Fruit fly (Drosophila melanogaster) whole organism, embryonic: ENCODE measurements around the gene nudE.

Source experiments
- Awh ChIP-seq: fragments of 200-800 bp; sonication (Bioruptor generic); IDR thresholded peaks from 2 replicates; pipeline ENCODE4, ENCODE4 v1.3.6; 2022; ENCODE audit warnings: missing biosample characterization, missing genetic modification characterization
- Bgb ChIP-seq: fragments of 200-800 bp; sonication (Bioruptor generic); IDR thresholded peaks from 2 replicates; pipeline ENCODE4 v1.3.6; 2022; ENCODE audit warnings: missing biosample characterization, missing genetic modification characterization; ENCODE audit not compliant: partially characterized antibody
- CG10979 ChIP-seq: fragments of 200-800 bp; sonication (Bioruptor generic); optimal IDR thresholded peaks from 2 replicates; lab custom pipeline; 2018; ENCODE audit warnings: missing biosample characterization, mild to moderate bottlenecking, missing genetic modification characterization, moderate library complexity
- CG12236 ChIP-seq: fragments of 200-800 bp; sonication (Bioruptor generic); optimal IDR thresholded peaks from 2 replicates; lab custom pipeline; 2016; ENCODE audit warnings: missing biosample characterization, missing genetic modification characterization
- CG14441 ChIP-seq: fragments of 200-800 bp; sonication (Bioruptor generic); IDR thresholded peaks from 2 replicates; pipeline ENCODE4 v1.3.6; 2022; ENCODE audit warnings: missing biosample characterization, missing genetic modification characterization
- CG14860 ChIP-seq: fragments of 200-800 bp; sonication (Bioruptor generic); IDR thresholded peaks from 3 replicates; pipeline ENCODE4 v1.3.6; 2022; ENCODE audit warnings: missing biosample characterization, missing genetic modification characterization; ENCODE audit not compliant: partially characterized antibody
- CG15269 ChIP-seq: fragments of 200-800 bp; sonication (Bioruptor generic); optimal IDR thresholded peaks from 2 replicates; lab custom pipeline; 2018; ENCODE audit warnings: missing biosample characterization, mild to moderate bottlenecking, missing genetic modification characterization, moderate library complexity
- CG1529 ChIP-seq: fragments of 200-800 bp; sonication (Bioruptor generic); optimal IDR thresholded peaks from 3 replicates; lab custom pipeline; 2018; ENCODE audit warnings: missing biosample characterization, missing genetic modification characterization
- CG15696 ChIP-seq: fragments of 200-800 bp; sonication (Bioruptor generic); optimal IDR thresholded peaks from 2 replicates; lab custom pipeline; 2019; ENCODE audit warnings: missing biosample characterization, mild to moderate bottlenecking, missing genetic modification characterization, moderate library complexity
- CG1602 ChIP-seq: fragments of 200-800 bp; sonication (Bioruptor generic); optimal IDR thresholded peaks from 3 replicates; lab custom pipeline; 2016; ENCODE audit warnings: missing biosample characterization, missing genetic modification characterization
- CG16779 ChIP-seq: fragments of 200-800 bp; sonication (Bioruptor generic); IDR thresholded peaks from 2 replicates; pipeline ENCODE4 v1.3.6; 2022; ENCODE audit warnings: missing biosample characterization, missing genetic modification characterization
- CG2129 ChIP-seq: fragments of 200-800 bp; sonication (Bioruptor generic); IDR thresholded peaks from 2 replicates; pipeline ENCODE4 v1.3.6; 2022; ENCODE audit warnings: missing biosample characterization, missing genetic modification characterization; ENCODE audit not compliant: partially characterized antibody
- CG2712 ChIP-seq: fragments of 200-800 bp; optimal IDR thresholded peaks from 3 replicates; lab custom pipeline; 2019; ENCODE audit warnings: missing biosample characterization, mild to moderate bottlenecking, missing genetic modification characterization, moderate library complexity
- CG30403 ChIP-seq: fragments of 200-800 bp; sonication (Bioruptor generic); optimal IDR thresholded peaks from 3 replicates; lab custom pipeline; 2016; ENCODE audit warnings: missing biosample characterization, missing genetic modification characterization
- CG3995 ChIP-seq: fragments of 200-800 bp; sonication (Bioruptor generic); optimal IDR thresholded peaks from 3 replicates; lab custom pipeline; 2016; ENCODE audit warnings: missing biosample characterization, missing genetic modification characterization
- CG42726 ChIP-seq: fragments of 200-800 bp; sonication (Bioruptor generic); IDR thresholded peaks from 2 replicates; pipeline ENCODE4 v1.3.6; 2022; ENCODE audit warnings: missing biosample characterization, missing genetic modification characterization; ENCODE audit not compliant: partially characterized antibody
- CG4617 ChIP-seq: fragments of 200-800 bp; sonication (Bioruptor generic); optimal IDR thresholded peaks from 3 replicates; lab custom pipeline; 2016; ENCODE audit warnings: missing biosample characterization, missing genetic modification characterization, borderline replicate concordance
- CG4707 ChIP-seq: fragments of 200-800 bp; sonication (Bioruptor generic); optimal IDR thresholded peaks from 2 replicates; lab custom pipeline; 2018; ENCODE audit warnings: missing biosample characterization, mild to moderate bottlenecking, missing genetic modification characterization, moderate library complexity
- CG6272 ChIP-seq: fragments of 200-800 bp; sonication (Bioruptor generic); IDR thresholded peaks from 2 replicates; pipeline ENCODE4 v1.3.6; 2022; ENCODE audit warnings: missing biosample characterization, missing genetic modification characterization
- CG6791 ChIP-seq: fragments of 200-800 bp; sonication (Bioruptor generic); IDR thresholded peaks from 3 replicates; pipeline ENCODE4 v1.3.6; 2022; ENCODE audit warnings: missing biosample characterization, missing genetic modification characterization; ENCODE audit not compliant: partially characterized antibody
- CG7839 ChIP-seq: fragments of 200-800 bp; sonication (Bioruptor generic); optimal IDR thresholded peaks from 3 replicates; lab custom pipeline; 2018; ENCODE audit warnings: missing biosample characterization, mild to moderate bottlenecking, missing genetic modification characterization, moderate library complexity
- CG7963 ChIP-seq: fragments of 200-800 bp; sonication (Bioruptor generic); IDR thresholded peaks from 3 replicates; pipeline ENCODE4 v1.3.6; 2022; ENCODE audit warnings: missing biosample characterization, missing genetic modification characterization; ENCODE audit not compliant: partially characterized antibody
- Dp ChIP-seq: fragments of 200-800 bp; sonication (Bioruptor generic); optimal IDR thresholded peaks from 2 replicates; lab custom pipeline; 2018; ENCODE audit warnings: missing biosample characterization, mild to moderate bottlenecking, missing genetic modification characterization, moderate library complexity
- HmgZ ChIP-seq: fragments of 200-800 bp; sonication (Bioruptor generic); optimal IDR thresholded peaks from 2 replicates; lab custom pipeline; 2018; ENCODE audit warnings: missing biosample characterization, mild to moderate bottlenecking, missing genetic modification characterization
- Jarid2 ChIP-seq: fragments of 200-800 bp; sonication (Bioruptor generic); optimal IDR thresholded peaks from 3 replicates; lab custom pipeline; 2017; ENCODE audit warnings: mild to moderate bottlenecking, missing biosample characterization, missing genetic modification reagents, missing genetic modification characterization
- MTF-1 ChIP-seq: fragments of 200-800 bp; sonication (Bioruptor generic); optimal IDR thresholded peaks from 2 replicates; lab custom pipeline; 2018; ENCODE audit warnings: missing biosample characterization, mild to moderate bottlenecking, missing genetic modification characterization, borderline replicate concordance
- Mad ChIP-seq: fragments of 200-800 bp; sonication (Bioruptor generic); optimal IDR thresholded peaks from 2 replicates; lab custom pipeline; 2016; ENCODE audit warnings: missing biosample characterization, missing genetic modification characterization
- Med ChIP-seq: fragments of 200-800 bp; sonication (Bioruptor generic); peaks from one replicate; lab custom pipeline; 2016; ENCODE audit warnings: missing biosample characterization, missing genetic modification characterization, mild to moderate bottlenecking, inconsistent platforms, moderate library complexity
- NC2β ChIP-seq: fragments of 200-800 bp; sonication (Bioruptor generic); optimal IDR thresholded peaks from 2 replicates; lab custom pipeline; 2016; ENCODE audit warnings: missing biosample characterization, missing genetic modification characterization
- PHDP ChIP-seq: fragments of 200-800 bp; sonication (Bioruptor generic); optimal IDR thresholded peaks from 3 replicates; lab custom pipeline; 2018; ENCODE audit warnings: missing biosample characterization, mild to moderate bottlenecking, missing genetic modification characterization, moderate library complexity
- Sry-β ChIP-seq: fragments of 200-800 bp; sonication (Bioruptor generic); optimal IDR thresholded peaks from 2 replicates; lab custom pipeline; 2018; ENCODE audit warnings: missing biosample characterization, mild to moderate bottlenecking, missing genetic modification characterization, moderate library complexity
- Xbp1 ChIP-seq: fragments of 200-800 bp; sonication (Bioruptor generic); optimal IDR thresholded peaks from 3 replicates; lab custom pipeline; 2016; ENCODE audit warnings: missing biosample characterization, mild to moderate bottlenecking, missing genetic modification characterization
- ato ChIP-seq: fragments of 200-800 bp; sonication (Bioruptor generic); IDR thresholded peaks from 2 replicates; pipeline ENCODE4 v1.3.6; 2022; ENCODE audit warnings: missing biosample characterization, missing genetic modification characterization; ENCODE audit not compliant: partially characterized antibody
- dan ChIP-seq: fragments of 200-800 bp; sonication (Bioruptor generic); IDR thresholded peaks from 2 replicates; pipeline ENCODE4 v1.3.6; 2022; ENCODE audit warnings: missing biosample characterization, missing genetic modification characterization
- emc ChIP-seq: fragments of 200-800 bp; sonication (Bioruptor generic); optimal IDR thresholded peaks from 2 replicates; lab custom pipeline; 2016; ENCODE audit warnings: missing biosample characterization, missing genetic modification characterization
- gce ChIP-seq: fragments of 200-800 bp; sonication (Bioruptor generic); IDR thresholded peaks from 3 replicates; pipeline ENCODE4 v1.3.6; 2022; ENCODE audit warnings: missing biosample characterization, missing genetic modification characterization
- gfzf ChIP-seq: fragments of 200-800 bp; sonication (Bioruptor generic); optimal IDR thresholded peaks from 2 replicates; lab custom pipeline; 2016; ENCODE audit warnings: missing biosample characterization, mild to moderate bottlenecking, missing genetic modification characterization, moderate library complexity
- ind ChIP-seq: fragments of 200-800 bp; sonication (Bioruptor generic); optimal IDR thresholded peaks from 3 replicates; lab custom pipeline; 2016; ENCODE audit warnings: missing biosample characterization, missing genetic modification characterization
- insv ChIP-seq, 2 experiments: fragments of 200-800 bp; sonication (Bioruptor generic); optimal IDR thresholded peaks; 3 replicates each; lab custom pipeline; 2016 to 2018; ENCODE audit warnings: missing biosample characterization in 2 of 2, missing genetic modification characterization in 2 of 2
- jigr1 ChIP-seq: fragments of 200-800 bp; sonication (Bioruptor generic); IDR thresholded peaks from 3 replicates; pipeline ENCODE4 v1.3.6; 2022; ENCODE audit warnings: missing biosample characterization, missing genetic modification characterization
- lbe ChIP-seq: fragments of 200-800 bp; sonication (Bioruptor generic); optimal IDR thresholded peaks from 2 replicates; lab custom pipeline; 2016; ENCODE audit warnings: missing biosample characterization, mild to moderate bottlenecking, missing genetic modification characterization
- pros ChIP-seq: fragments of 200-800 bp; sonication (Bioruptor generic); optimal IDR thresholded peaks from 3 replicates; lab custom pipeline; 2019; ENCODE audit warnings: missing biosample characterization, mild to moderate bottlenecking, missing genetic modification characterization, moderate library complexity
- repo ChIP-seq: fragments of 200-800 bp; sonication (Bioruptor generic); optimal IDR thresholded peaks from 2 replicates; lab custom pipeline; 2016; ENCODE audit warnings: missing biosample characterization, missing genetic modification characterization
- slbo ChIP-seq: fragments of 200-800 bp; sonication (Bioruptor generic); IDR thresholded peaks from 2 replicates; pipeline ENCODE4 v1.3.6; 2022; ENCODE audit warnings: missing biosample characterization, missing genetic modification characterization
- tna ChIP-seq: fragments of 200-800 bp; sonication (Bioruptor generic); IDR thresholded peaks from 2 replicates; pipeline ENCODE4 v1.3.6; 2022; ENCODE audit warnings: missing biosample characterization, missing genetic modification characterization; ENCODE audit not compliant: partially characterized antibody
- vfl ChIP-seq: fragments of 200-800 bp; sonication (Bioruptor generic); optimal IDR thresholded peaks from 2 replicates; lab custom pipeline; 2016; ENCODE audit warnings: missing biosample characterization, missing genetic modification characterization
- zfh2 ChIP-seq: fragments of 200-800 bp; sonication (Bioruptor generic); optimal IDR thresholded peaks from 2 replicates; lab custom pipeline; 2016; ENCODE audit warnings: missing biosample characterization, missing genetic modification characterization

The nudE gene

DNA sequence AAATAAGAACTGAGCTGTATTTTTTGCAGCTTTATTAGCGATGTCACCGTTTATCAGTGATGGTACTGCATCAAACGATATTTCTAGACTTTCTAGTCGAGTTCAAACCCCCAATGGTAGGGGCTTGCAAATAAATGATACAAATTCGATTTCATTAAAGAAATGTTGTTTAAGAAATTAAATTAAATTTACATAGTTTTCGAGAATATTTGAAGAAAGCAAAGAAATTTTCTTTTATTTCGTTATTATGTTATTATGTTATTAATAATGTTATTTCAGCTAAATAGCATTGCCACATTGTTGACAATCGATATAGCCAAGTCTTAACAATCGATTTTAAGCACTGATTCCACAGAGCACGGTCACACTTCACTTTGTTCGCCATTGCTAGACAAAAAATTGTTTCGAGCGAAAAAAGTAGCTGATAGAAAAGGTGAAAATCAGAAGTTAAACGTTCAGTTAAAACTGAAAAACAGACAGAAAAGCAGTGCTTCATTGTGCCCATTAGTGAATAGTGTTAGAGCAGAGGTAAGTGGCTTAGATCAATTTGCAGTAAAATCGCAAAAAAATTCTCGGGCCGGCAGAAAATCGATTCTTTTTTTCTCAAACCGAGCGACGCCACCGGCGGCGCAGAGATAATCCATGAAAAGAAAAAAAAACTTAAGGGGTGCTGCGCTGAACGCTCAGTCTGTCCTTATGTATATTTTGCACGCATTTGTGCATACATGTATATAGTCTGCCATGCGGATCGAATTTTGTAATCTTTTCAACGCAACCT lies 34.6 kb upstream of the nudE start, which contains the start of the genes iPLA2-VIA and Ciz1 (continued):
- no peak for TF ChIP-seq CG4707 (GFP tag; lab: Kevin White, UChicago)
- TF ChIP-seq dan (GFP tag; lab: Robert Waterston, UW) = no peak
- no peak for TF ChIP-seq Awh (GFP tag; lab: Robert Waterston, UW)
- peak; percentile 4 for TF ChIP-seq Sry-β (GFP tag; lab: Kevin White, UChicago)
- TF ChIP-seq insv (GFP tag; optimal IDR thresholded peaks at IDR 0.05; lab: Kevin White, UChicago) = peak in 1 of 2 experiments; percentile 14
- TF ChIP-seq ato (GFP tag; lab: Robert Waterston, UW) = 0 out of 2 replicates have a peak, but pooled peaks have one; percentile 9
- TF ChIP-seq CG2129 = peak; percentile 52; the same call in 1 of the 2 replicates
- TF ChIP-seq CG30403 = peak; percentile 51
- no peak for TF ChIP-seq repo
- peak; percentile 20 for TF ChIP-seq Dp (GFP tag; lab: Kevin White, UChicago)
- TF ChIP-seq Bgb (GFP tag; lab: Robert Waterston, UW) = peak; percentile 78
- 0 out of 2 replicates have a peak, but pooled peaks have one; percentile 9 for TF ChIP-seq CG14441 (GFP tag; lab: Robert Waterston, UW)
- no peak for TF ChIP-seq CG7839 (tag; lab: Kevin White, UChicago)
- peak; percentile 46 for TF ChIP-seq CG3995
- TF ChIP-seq CG1602 (GFP tag; lab: Kevin White, UChicago) = peak; percentile 8
- no peak for TF ChIP-seq CG6272 (GFP tag; lab: Robert Waterston, UW)
- TF ChIP-seq NC2β (GFP tag; lab: Kevin White, UChicago) = no peak
- peak; percentile 13 for TF ChIP-seq vfl (GFP tag; lab: Kevin White, UChicago)
- peak; percentile 3 for TF ChIP-seq lbe (GFP tag; lab: Kevin White, UChicago)
- TF ChIP-seq CG15269 (tag; lab: Kevin White, UChicago) = no peak
- TF ChIP-seq CG14860 (GFP tag; lab: Robert Waterston, UW) = peak; percentile 64; the same call in 2 of the 3 replicates
- 0 out of 3 replicates have a peak, but pooled peaks have one; percentile 57 for TF ChIP-seq CG6791
- TF ChIP-seq pros (GFP tag; lab: Kevin White, UChicago) = no peak
- no peak for TF ChIP-seq CG1529 (GFP tag; lab: Kevin White, UChicago)
- TF ChIP-seq slbo (GFP tag; lab: Robert Waterston, UW) = peak; percentile 52; the same call in 1 of the 2 replicates
- TF ChIP-seq Jarid2 (GFP tag; lab: Kevin White, UChicago) = no peak
- TF ChIP-seq MTF-1 (GFP tag; lab: Kevin White, UChicago) = no peak
- TF ChIP-seq CG15696 (tag; lab: Kevin White, UChicago) = peak; percentile 25
- TF ChIP-seq CG4617 (GFP tag; lab: Kevin White, UChicago) = peak; percentile 31
- no peak for TF ChIP-seq jigr1 (GFP tag; lab: Robert Waterston, UW)
- no peak for TF ChIP-seq PHDP (tag; lab: Kevin White, UChicago)
- no peak for TF ChIP-seq emc
- TF ChIP-seq Mad (GFP tag; lab: Kevin White, UChicago) = no peak
- peak; percentile 14 for TF ChIP-seq CG10979
- TF ChIP-seq Xbp1 (GFP tag; lab: Kevin White, UChicago) = peak; percentile 48
- TF ChIP-seq ind (GFP tag; lab: Kevin White, UChicago) = peak; percentile 37
- TF ChIP-seq tna (GFP tag; lab: Robert Waterston, UW) = 0 out of 2 replicates have a peak, but pooled peaks have one; percentile 30
- TF ChIP-seq Med = peak; percentile 81
- peak; percentile 61 for TF ChIP-seq CG2712 (tag; lab: Kevin White, UChicago)
- peak; percentile 47; the same call in 1 of the 3 replicates for TF ChIP-seq CG7963 (GFP tag; lab: Robert Waterston, UW)
- no peak for TF ChIP-seq gce (GFP tag; lab: Robert Waterston, UW)
- 0 out of 2 replicates have a peak, but pooled peaks have one; percentile 47 for TF ChIP-seq CG42726
- peak; percentile 15 for TF ChIP-seq zfh2 (GFP tag; lab: Kevin White, UChicago)
- TF ChIP-seq HmgZ = peak; percentile 8
- TF ChIP-seq CG12236 = no peak
- TF ChIP-seq CG16779 (GFP tag; lab: Robert Waterston, UW) = no peak
- TF ChIP-seq gfzf (GFP tag; lab: Kevin White, UChicago) = peak; percentile 67
